Worm (Caenorhabditis elegans) whole organism, mixed stage, embryonic: ENCODE measurements around the gene clec-58.

Source experiments
- ces-1 ChIP-seq: fragments of 150-350 bp; optimal IDR thresholded peaks from 2 replicates; lab custom pipeline; 2014; ENCODE audit warnings: missing biosample characterization, missing genetic modification reagents, missing genetic modification characterization
- pha-4 ChIP-seq: fragments of 150-350 bp; optimal IDR thresholded peaks from 2 replicates; lab custom pipeline; 2018; ENCODE audit warnings: missing biosample characterization, missing genetic modification reagents, missing genetic modification characterization
- ztf-11 ChIP-seq: fragments of 150-350 bp; optimal IDR thresholded peaks from 2 replicates; lab custom pipeline; 2014; ENCODE audit warnings: missing biosample characterization, missing genetic modification characterization

DNA sequence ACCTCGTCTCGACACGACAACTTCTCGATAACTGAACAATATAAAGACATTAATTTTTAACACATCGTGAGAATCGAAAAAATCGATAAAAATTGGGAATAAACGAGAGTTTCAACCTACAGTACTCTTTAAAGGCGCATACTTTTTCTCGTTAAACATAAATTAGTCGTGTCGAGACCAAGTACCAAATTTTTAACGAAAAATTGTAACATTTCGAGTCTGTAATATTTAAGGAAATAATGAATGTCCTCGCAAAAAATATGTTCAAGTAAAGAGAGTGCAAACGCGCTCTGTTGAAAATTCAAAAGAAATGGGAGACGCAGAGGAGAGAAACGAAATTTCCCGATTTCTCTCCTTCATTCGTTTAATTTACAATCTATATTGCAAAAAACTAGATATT, 25.6 kb downstream of the clec-58 start:
- TF ChIP-seq ces-1 = no peak
- no peak for TF ChIP-seq pha-4 (tag; lab: Kevin White, UChicago)
- no peak for TF ChIP-seq ztf-11 (tag; lab: Kevin White, UChicago)
